Fruit fly (Drosophila melanogaster): ENCODE data around the gene CG7730.

CG7730 gene

DNA sequence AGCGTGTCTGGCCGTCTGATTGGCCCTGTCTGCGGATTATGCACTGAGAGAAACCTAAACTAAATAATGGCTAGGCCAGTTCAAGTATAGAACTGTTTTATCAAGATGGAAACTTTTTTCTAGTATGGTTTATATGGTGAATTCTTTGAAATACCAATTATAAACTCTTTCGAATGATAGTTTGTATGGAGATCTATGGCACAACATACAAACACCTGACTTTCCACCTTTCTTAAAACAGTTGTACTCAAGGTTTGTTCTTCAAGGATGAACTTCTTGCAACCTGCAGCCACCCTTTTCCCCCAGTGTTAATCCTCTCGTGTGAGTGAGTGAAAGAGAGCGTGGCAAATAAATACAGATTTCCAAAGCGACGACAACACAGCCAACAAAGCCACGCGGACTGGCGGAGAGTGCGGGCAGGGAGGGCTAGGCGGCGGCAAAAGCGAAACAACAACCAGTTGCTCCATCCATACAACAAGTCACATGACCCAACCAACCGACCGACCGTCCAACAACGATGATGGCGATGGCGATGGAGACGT is 23.0 kb upstream of the CG7730 start (continued):
- TF ChIP-seq caup (GFP tag; optimal IDR thresholded peaks at IDR 0.05; ENCODE audit: severe bottlenecking) = peak; percentile 81
- peak; percentile 91 for TF ChIP-seq gro (GFP tag; optimal IDR thresholded peaks at IDR 0.05)
- peak; percentile 78 for TF ChIP-seq CG32772 (GFP tag; IDR thresholded peaks at IDR 0.05)
- TF ChIP-seq jumu (GFP tag; optimal IDR thresholded peaks at IDR 0.05) = peak; percentile 90
- TF ChIP-seq CG18476 (GFP tag; optimal IDR thresholded peaks at IDR 0.05) = peak; percentile 68
- no peak for TF ChIP-seq ato (GFP tag; IDR thresholded peaks at IDR 0.05; ENCODE audit: partially characterized antibody)
- TF ChIP-seq Bgb (GFP tag; IDR thresholded peaks at IDR 0.05; ENCODE audit: partially characterized antibody) = no peak
- TF ChIP-seq dmrt11E (tag; optimal IDR thresholded peaks at IDR 0.05) = peak; percentile 63
- TF ChIP-seq CG9215 (GFP tag; IDR thresholded peaks at IDR 0.05) = peak; percentile 82
- TF ChIP-seq CG10321 (GFP tag; IDR thresholded peaks at IDR 0.05) = peak; percentile 64; the same call in 1 of the 2 replicates
- TF ChIP-seq pzg (GFP tag; optimal IDR thresholded peaks at IDR 0.05) = no peak
- TF ChIP-seq CG42726 (GFP tag; IDR thresholded peaks at IDR 0.05; ENCODE audit: partially characterized antibody) = 0 out of 2 replicates have a peak, but pooled peaks have one; percentile 26
- no peak; the same call in 2 of the 3 replicates for TF ChIP-seq CG2199 (GFP tag; IDR thresholded peaks at IDR 0.05)
- TF ChIP-seq Doc3 (GFP tag; IDR thresholded peaks at IDR 0.05; ENCODE audit: partially characterized antibody) = no peak
- peak; percentile 90 for TF ChIP-seq CG7786 (GFP tag; optimal IDR thresholded peaks at IDR 0.05)
- peak; percentile 19 for TF ChIP-seq MTF-1 (GFP tag; optimal IDR thresholded peaks at IDR 0.05; ENCODE audit: borderline replicate concordance)
- TF ChIP-seq CG18262 (tag; optimal IDR thresholded peaks at IDR 0.05) = peak; percentile 87
- peak; percentile 66 for TF ChIP-seq CG12769 (tag; optimal IDR thresholded peaks at IDR 0.05)
- peak; percentile 77 for TF ChIP-seq croc (GFP tag; conservative IDR thresholded peaks at IDR 0.05)
- TF ChIP-seq CG18619 (GFP tag; optimal IDR thresholded peaks at IDR 0.05) = peak; percentile 88
- peak; percentile 71 for TF ChIP-seq Atf3 (GFP tag; optimal IDR thresholded peaks at IDR 0.05)
- TF ChIP-seq nerfin-2 (GFP tag; IDR thresholded peaks at IDR 0.05; ENCODE audit: partially characterized antibody) = no peak
- TF ChIP-seq CG9817 (tag; optimal IDR thresholded peaks at IDR 0.05) = peak; percentile 86
- TF ChIP-seq mld (GFP tag; IDR thresholded peaks at IDR 0.05; ENCODE audit: partially characterized antibody) = no peak
- peak; percentile 72 for TF ChIP-seq pb (GFP tag; optimal IDR thresholded peaks at IDR 0.05)
- peak; percentile 50 for TF ChIP-seq CTCF (GFP tag; optimal IDR thresholded peaks at IDR 0.05)
- TF ChIP-seq CG6689 (GFP tag; IDR thresholded peaks at IDR 0.05) = peak; percentile 89
- peak; percentile 76 for TF ChIP-seq CG14050 (GFP tag; IDR thresholded peaks at IDR 0.05)
- TF ChIP-seq luna (GFP tag; optimal IDR thresholded peaks at IDR 0.05) = peak; percentile 76
- peak; percentile 81 for TF ChIP-seq run (tag; optimal IDR thresholded peaks at IDR 0.05)
- peak; percentile 81 for TF ChIP-seq CG4854 (GFP tag; optimal IDR thresholded peaks at IDR 0.05)
- TF ChIP-seq ro (GFP tag; IDR thresholded peaks at IDR 0.05) = peak; percentile 51; the same call in 1 of the 2 replicates
- peak; percentile 44 for TF ChIP-seq CG15696 (tag; optimal IDR thresholded peaks at IDR 0.05)
- peak; percentile 57; the same call in 1 of the 2 replicates for TF ChIP-seq sens-2 (GFP tag; IDR thresholded peaks at IDR 0.05)
- peak; percentile 87 for TF ChIP-seq CG12391 (tag; optimal IDR thresholded peaks at IDR 0.05)
- peak; percentile 83 for TF ChIP-seq p53 (GFP tag; optimal IDR thresholded peaks at IDR 0.05)
- TF ChIP-seq CG2875 (GFP tag; optimal IDR thresholded peaks at IDR 0.05) = peak; percentile 54
- peak; percentile 81 for TF ChIP-seq Optix (GFP tag; IDR thresholded peaks at IDR 0.05)
- TF ChIP-seq nerfin-1 (tag; optimal IDR thresholded peaks at IDR 0.05) = peak; percentile 50
- TF ChIP-seq CG9797 (GFP tag; optimal IDR thresholded peaks at IDR 0.05) = peak; percentile 18
- TF ChIP-seq Sox102F (GFP tag; optimal IDR thresholded peaks at IDR 0.05) = peak; percentile 92
- no peak for TF ChIP-seq CG13287 (GFP tag; IDR thresholded peaks at IDR 0.05; ENCODE audit: partially characterized antibody)
- TF ChIP-seq sob (GFP tag; IDR thresholded peaks at IDR 0.05) = peak; percentile 70
- TF ChIP-seq CG30020 (tag; optimal IDR thresholded peaks at IDR 0.05) = peak; percentile 55
- no peak for TF ChIP-seq ac (GFP tag; optimal IDR thresholded peaks at IDR 0.05)
- peak; percentile 33 for TF ChIP-seq Elba2 (GFP tag; optimal IDR thresholded peaks at IDR 0.05)
- peak; percentile 83 for TF ChIP-seq CG9876 (GFP tag; optimal IDR thresholded peaks at IDR 0.05)
- peak; percentile 89 for TF ChIP-seq repo (GFP tag; optimal IDR thresholded peaks at IDR 0.05)
- TF ChIP-seq Sry-β (GFP tag; optimal IDR thresholded peaks at IDR 0.05) = no peak
